Fruit fly (Drosophila melanogaster): ENCODE data around the gene CG34417.

CG34417 gene

DNA sequence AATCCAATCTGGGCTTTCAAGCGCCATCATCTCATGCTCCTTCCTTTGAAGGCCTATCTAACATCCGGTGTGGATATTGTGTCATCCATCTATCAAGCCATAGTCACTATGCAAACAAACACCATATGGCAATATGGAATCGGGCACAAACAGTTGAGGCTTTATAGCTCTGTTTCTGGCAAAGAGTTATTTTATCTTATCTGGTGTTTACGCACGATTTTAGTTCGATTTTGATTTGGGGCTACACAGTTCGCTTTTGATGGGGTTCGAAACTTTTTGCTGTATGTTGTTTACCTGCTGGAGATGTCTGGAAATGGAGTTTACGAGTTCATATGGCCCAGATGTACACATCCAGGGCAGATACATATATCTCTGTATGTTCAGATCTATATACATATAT is 73.0 kb downstream of the CG34417 start:
- TF ChIP-seq CG17801 (GFP tag; optimal IDR thresholded peaks at IDR 0.05; ENCODE audit: partially characterized antibody), result no peak

DNA sequence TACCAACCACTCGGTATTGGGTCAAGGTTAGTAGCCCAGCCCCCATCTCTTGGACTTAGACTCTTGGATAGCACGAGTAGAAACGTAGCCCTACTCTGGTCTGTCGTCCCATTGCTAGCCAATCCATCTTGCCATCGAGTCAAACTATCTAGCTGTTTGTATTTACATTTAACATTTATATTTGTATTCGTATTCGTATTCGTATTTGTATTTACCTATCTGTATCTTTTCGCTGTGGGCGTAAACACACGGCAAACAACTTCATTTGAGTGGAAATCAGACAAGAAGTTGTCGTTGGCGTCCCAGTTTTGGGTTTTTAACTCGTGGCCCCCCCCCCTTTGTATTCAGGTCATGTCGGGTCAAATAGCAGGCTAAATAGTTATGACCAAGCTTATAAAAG is 73.7 kb downstream of the CG34417 start:
- no peak for TF ChIP-seq CG17801 (GFP tag; optimal IDR thresholded peaks at IDR 0.05; ENCODE audit: partially characterized antibody)

DNA sequence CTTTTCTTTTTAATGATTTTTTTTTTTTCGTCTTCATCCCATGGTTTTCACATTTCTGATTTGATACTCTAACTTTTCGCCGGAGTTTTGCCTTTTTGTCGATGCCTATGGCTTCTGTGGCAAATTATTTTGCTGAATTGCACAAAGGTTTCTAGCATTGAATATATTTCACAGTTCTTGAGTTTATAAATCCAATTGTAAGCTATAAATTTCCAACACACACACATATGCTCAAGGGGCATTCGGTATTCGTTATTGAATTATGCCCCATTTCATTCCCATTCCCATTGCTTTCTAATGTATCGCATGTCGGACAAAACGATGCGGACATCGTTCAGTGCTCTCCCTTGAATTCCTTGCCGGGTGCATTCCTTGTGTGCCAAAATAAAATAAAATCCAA is 74.9 kb downstream of the CG34417 start:
- TF ChIP-seq CG17801 (GFP tag; optimal IDR thresholded peaks at IDR 0.05; ENCODE audit: partially characterized antibody), result no peak

DNA sequence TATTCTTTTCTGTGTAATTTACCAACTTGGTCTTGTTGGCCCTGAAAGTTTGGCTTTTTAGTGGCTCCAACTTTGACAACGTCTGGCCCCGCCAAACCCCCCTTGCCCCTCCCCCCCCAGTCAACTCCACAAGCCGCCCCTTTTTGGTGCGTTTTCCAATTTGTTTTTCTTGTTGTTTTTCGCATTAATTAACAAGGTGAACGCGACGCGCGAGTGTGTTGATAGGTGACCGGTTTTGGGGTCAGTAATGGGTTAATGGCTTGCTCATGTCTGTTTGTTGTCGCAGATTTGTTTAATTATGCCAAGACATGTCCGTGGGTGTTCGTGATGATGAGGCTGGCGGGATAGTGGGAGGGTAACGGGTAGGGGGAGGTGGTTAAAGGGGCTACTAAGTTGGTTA is 76.2 kb downstream of the CG34417 start:
- no peak for TF ChIP-seq CG17801 (GFP tag; optimal IDR thresholded peaks at IDR 0.05; ENCODE audit: partially characterized antibody)

DNA sequence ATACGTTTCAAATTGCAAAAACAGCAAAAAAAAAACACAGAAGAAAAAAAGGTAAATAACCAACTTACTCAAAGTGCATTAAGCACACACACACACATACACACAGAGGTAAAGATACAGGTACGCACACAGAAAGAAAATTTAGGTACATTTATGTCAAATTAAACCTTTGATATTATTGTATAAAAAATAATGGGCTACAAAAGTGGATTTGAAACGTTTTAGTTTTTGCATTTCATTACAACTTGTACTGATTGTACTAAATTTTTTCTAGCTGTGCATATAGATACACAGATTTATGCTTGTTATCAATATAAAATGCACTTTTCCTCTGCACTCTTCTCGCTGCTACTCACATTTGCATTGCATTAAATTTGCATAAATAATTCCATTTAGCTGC is 76.8 kb downstream of the CG34417 start:
- no peak for TF ChIP-seq CG17801 (GFP tag; optimal IDR thresholded peaks at IDR 0.05; ENCODE audit: partially characterized antibody)

DNA sequence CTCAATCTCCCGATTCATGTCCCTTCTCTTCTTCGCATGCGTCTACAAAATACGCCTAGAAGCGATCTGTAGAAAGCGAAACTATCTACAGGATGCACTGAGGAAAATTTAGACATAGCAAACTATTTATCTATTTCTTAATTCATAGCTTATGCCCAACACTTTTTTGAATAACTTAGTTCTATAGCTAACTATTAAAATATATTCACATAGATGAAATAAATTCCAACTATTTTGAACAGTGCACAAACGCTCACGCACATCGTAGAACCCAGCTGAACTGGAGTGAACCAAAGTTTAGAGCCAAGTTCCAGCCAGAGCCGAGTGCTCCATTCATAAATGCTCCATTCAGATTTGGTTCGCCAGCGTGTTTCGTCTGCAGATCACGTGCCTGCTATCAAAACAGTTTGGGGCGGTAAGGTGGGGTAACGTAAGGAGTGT is 81.0 kb downstream of the CG34417 start:
- no peak for TF ChIP-seq CG17801 (GFP tag; optimal IDR thresholded peaks at IDR 0.05; ENCODE audit: partially characterized antibody)

DNA sequence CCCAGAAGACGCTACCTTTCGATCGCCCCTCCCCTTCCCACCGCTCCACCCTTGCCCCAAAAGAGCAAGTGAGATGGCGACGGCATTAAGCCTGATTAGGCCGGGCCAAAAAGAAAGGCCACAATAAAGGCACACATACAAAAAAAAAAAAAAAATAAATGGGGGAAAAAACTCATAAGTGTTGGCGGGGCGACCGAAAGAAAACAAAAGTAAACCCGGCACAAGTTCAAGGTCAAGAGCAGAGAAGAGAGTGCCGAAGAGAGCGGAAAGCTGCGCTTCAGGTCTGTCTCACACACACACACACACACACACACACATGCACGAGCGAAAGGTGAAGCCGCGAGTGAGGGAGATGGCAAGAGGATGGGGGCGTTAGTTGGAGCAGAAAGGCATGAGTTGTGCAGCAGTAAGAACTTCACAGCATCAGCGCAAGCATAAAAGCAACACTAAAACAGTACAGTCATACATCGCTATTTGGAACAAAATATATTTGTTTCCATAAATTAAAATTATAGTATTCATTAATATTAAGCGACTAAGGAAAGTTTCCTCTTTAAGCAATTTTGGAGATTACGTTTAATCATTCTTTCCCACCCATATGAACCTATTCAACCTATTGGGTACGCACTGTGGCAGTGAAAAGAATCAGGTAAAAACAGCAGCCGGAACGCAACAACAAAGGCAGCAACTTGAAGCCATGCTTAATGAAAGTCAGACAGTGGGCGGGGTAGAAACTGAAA is 83.6 kb downstream of the CG34417 start:
- TF ChIP-seq CG17801 (GFP tag; optimal IDR thresholded peaks at IDR 0.05; ENCODE audit: partially characterized antibody), result peak; percentile 79

DNA sequence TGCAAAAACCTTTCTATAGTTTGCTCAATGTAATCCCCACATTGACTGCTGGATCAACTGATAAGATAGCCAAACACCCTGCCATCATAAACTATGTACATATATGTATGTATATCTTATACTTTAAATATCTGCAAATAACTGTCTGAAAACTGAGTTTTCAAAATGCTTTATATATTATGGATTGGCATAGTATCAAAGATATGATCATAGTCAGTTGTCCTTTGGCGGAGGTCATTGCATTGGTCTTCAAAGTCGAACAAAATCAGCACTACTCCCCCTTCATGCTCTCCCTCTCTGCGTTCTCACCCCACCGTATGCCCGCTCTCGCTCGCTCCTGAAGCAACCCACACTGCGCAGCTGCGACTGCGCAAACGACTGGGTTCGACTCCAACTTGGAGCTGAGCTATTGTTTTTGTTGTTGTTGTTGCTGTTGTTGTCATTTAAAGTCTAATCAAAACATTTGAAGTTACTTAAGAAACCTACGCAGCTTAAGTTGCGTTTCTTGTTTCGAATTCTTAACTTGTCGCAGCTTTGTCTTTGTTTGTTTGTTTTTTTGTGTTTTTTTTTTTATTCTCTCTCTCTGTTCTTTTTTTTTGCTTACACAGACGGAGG is 84.5 kb downstream of the CG34417 start:
- TF ChIP-seq CG17801 (GFP tag; optimal IDR thresholded peaks at IDR 0.05; ENCODE audit: partially characterized antibody), result no peak

DNA sequence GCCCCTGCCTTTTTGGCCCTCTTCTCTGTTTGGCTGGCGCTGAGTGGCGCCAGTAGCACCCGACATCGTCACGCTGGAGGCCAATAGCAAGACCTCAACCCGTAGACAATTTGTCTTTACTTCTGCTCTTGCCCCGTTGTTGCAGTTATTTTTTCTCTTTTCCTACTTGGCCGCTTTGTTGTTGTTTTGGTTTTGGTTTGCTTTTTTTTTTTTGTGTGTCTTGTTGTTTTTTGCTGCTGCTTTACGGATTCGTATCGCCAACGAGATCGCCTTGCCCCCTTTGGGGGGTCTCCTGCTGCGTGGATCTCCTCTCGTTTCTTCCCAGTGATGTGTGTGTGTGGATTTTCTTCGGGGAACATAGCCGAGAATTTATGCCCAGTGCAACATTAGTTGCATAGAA is 91.3 kb downstream of the CG34417 start:
- TF ChIP-seq CG17801 (GFP tag; optimal IDR thresholded peaks at IDR 0.05; ENCODE audit: partially characterized antibody), result no peak

DNA sequence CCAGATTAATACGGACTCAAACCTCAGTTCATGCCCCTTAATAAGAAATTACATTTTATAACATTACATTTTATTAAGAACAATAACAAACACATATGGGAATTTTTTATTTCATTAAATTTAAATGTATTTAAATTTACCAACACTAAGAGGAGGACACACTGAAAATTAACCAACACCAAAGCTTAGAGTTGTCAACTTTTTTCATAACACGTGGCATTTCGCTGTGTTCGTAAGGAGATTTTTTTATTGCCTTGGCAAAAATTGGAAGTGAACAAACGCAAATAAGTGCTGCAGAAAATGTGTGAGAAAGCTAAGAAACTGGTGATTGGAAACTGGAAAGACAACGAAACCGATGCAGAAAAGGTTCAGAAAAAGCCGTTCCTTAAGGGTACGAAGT is 93.1 kb downstream of the CG34417 start, which contains the start of gene CG14443:
Gene CG14443, plus strand, starts transcription at position 301 of the 400 bp plus-strand sequence.
- TF ChIP-seq CG17801 (GFP tag; optimal IDR thresholded peaks at IDR 0.05; ENCODE audit: partially characterized antibody), result no peak

DNA sequence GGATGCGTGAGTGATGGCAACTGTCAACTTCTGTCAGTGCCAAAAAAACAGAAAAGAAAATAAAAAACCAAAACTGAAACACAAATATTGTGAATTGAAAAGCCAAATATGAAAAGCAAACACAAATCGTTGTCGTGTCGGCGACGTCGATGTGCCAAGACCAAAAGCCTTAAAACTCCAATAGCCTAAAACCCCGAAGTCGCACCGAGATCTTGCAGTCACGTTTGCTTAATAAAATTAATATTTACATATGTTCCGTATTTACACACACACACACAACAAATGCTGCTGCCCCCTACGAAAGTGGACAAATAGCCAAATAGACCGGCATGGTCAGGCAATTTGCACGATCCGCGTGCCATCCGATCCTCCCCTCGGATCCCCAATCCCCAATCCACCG is 97.6 kb downstream of the CG34417 start:
- TF ChIP-seq CG17801 (GFP tag; optimal IDR thresholded peaks at IDR 0.05; ENCODE audit: partially characterized antibody), result no peak

Measured in ovary, adult (tissue).